Worm (Caenorhabditis elegans): ENCODE data around the gene Y79H2A.2.

Y79H2A.2 gene

ce11 chrIII:12009764-12010163, 20.8 kb downstream of the Y79H2A.2 start:
- no peak for TF ChIP-seq nhr-23 (tag; optimal IDR thresholded peaks at IDR 0.05)
- TF ChIP-seq sma-9 (GFP tag; optimal IDR thresholded peaks at IDR 0.05), result no peak
- no peak for TF ChIP-seq sma-9 (tag; optimal IDR thresholded peaks at IDR 0.05)
- no peak for TF ChIP-seq skn-1 (tag; optimal IDR thresholded peaks at IDR 0.05)
- peak; percentile 74 for TF ChIP-seq nhr-25 (tag; optimal IDR thresholded peaks at IDR 0.05)
- TF ChIP-seq fos-1 (tag; optimal IDR thresholded peaks at IDR 0.05), result no peak
- TF ChIP-seq sma-3 (GFP tag; optimal IDR thresholded peaks at IDR 0.05), result peak; percentile 67
- peak; percentile 94 for TF ChIP-seq crh-2 (tag; optimal IDR thresholded peaks at IDR 0.05)
- no peak for TF ChIP-seq ama-1 (optimal IDR thresholded peaks at IDR 0.05)
- TF ChIP-seq ZK546.5 (tag; optimal IDR thresholded peaks at IDR 0.05), result no peak
- no peak for TF ChIP-seq F13H6.1 (tag; optimal IDR thresholded peaks at IDR 0.05)

ce11 chrIII:12009321-12009720, 21.2 kb downstream of the Y79H2A.2 start:
- TF ChIP-seq blmp-1 (tag; optimal IDR thresholded peaks at IDR 0.05; ENCODE audit: insufficient read depth) (no peak), nhr-10 (tag; optimal IDR thresholded peaks at IDR 0.05) (no peak), elt-1 (tag; optimal IDR thresholded peaks at IDR 0.05) (no peak), alr-1 (tag; optimal IDR thresholded peaks at IDR 0.05) (no peak), peb-1 (tag; optimal IDR thresholded peaks at IDR 0.05) (no peak), nhr-25 (tag; optimal IDR thresholded peaks at IDR 0.05) (no peak), unc-62 (GFP tag; optimal IDR thresholded peaks at IDR 0.05) (no peak), ztf-4 (tag; optimal IDR thresholded peaks at IDR 0.05) (no peak), ztf-1 (GFP tag; conservative IDR thresholded peaks at IDR 0.05) (no peak)

ce11 chrIII:12003264-12003663, 27.3 kb downstream of the Y79H2A.2 start:
- TF ChIP-seq sem-4 (tag; optimal IDR thresholded peaks at IDR 0.05), result peak; percentile 62
- peak; percentile 41 for TF ChIP-seq egl-27 (tag; optimal IDR thresholded peaks at IDR 0.05)
- TF ChIP-seq blmp-1 (tag; optimal IDR thresholded peaks at IDR 0.05; ENCODE audit: insufficient read depth), result peak; percentile 51
- TF ChIP-seq mdl-1 (tag; optimal IDR thresholded peaks at IDR 0.05), result peak in 1 of 2 experiments; percentile 19
- TF ChIP-seq nhr-129 (tag; optimal IDR thresholded peaks at IDR 0.05), result peak; percentile 63
- TF ChIP-seq dmd-4 (tag; optimal IDR thresholded peaks at IDR 0.05), result no peak
- TF ChIP-seq nhr-21 (tag; optimal IDR thresholded peaks at IDR 0.05), result peak; percentile 64
- TF ChIP-seq gmeb-1 (tag; optimal IDR thresholded peaks at IDR 0.05), result peak; percentile 68
- TF ChIP-seq ceh-82 (tag; optimal IDR thresholded peaks at IDR 0.05), result no peak
- peak; percentile 87 for TF ChIP-seq sma-9 (GFP tag; optimal IDR thresholded peaks at IDR 0.05)
- TF ChIP-seq sma-9 (tag; optimal IDR thresholded peaks at IDR 0.05), result no peak
- TF ChIP-seq C34F6.9 (tag; optimal IDR thresholded peaks at IDR 0.05), result peak; percentile 21
- TF ChIP-seq crh-2 (tag; optimal IDR thresholded peaks at IDR 0.05), result peak; percentile 21
- TF ChIP-seq sma-3 (GFP tag; optimal IDR thresholded peaks at IDR 0.05), result peak; percentile 64
- peak in 1 of 2 experiments; percentile 29 for TF ChIP-seq lsy-2 (tag; optimal IDR thresholded peaks at IDR 0.05)
- no peak for TF ChIP-seq nhr-77 (tag; optimal IDR thresholded peaks at IDR 0.05)
- TF ChIP-seq zag-1 (tag; optimal IDR thresholded peaks at IDR 0.05), result no peak
- peak; percentile 42 for TF ChIP-seq nhr-25 (tag; optimal IDR thresholded peaks at IDR 0.05)
- no peak for TF ChIP-seq peb-1 (tag; optimal IDR thresholded peaks at IDR 0.05)
- peak; percentile 74 for TF ChIP-seq fos-1 (tag; optimal IDR thresholded peaks at IDR 0.05)
- TF ChIP-seq F13H6.1 (tag; optimal IDR thresholded peaks at IDR 0.05), result peak; percentile 69
- no peak for TF ChIP-seq skn-1 (tag; optimal IDR thresholded peaks at IDR 0.05)

- no peak for TF ChIP-seq ztf-1 (GFP tag; conservative IDR thresholded peaks at IDR 0.05)
- no peak for TF ChIP-seq nhr-237 (tag; optimal IDR thresholded peaks at IDR 0.05)
- TF ChIP-seq lsy-2 (tag; optimal IDR thresholded peaks at IDR 0.05), result no peak
- no peak for TF ChIP-seq nhr-12 (tag; optimal IDR thresholded peaks at IDR 0.05)
- TF ChIP-seq sem-4 (tag; optimal IDR thresholded peaks at IDR 0.05), result no peak
- TF ChIP-seq ztf-4 (tag; optimal IDR thresholded peaks at IDR 0.05), result no peak
- TF ChIP-seq elt-3 (tag; optimal IDR thresholded peaks at IDR 0.05), result no peak
- TF ChIP-seq fos-1 (tag; optimal IDR thresholded peaks at IDR 0.05), result no peak
- TF ChIP-seq ztf-11 (tag; optimal IDR thresholded peaks at IDR 0.05), result no peak
- TF ChIP-seq F13H6.1 (tag; optimal IDR thresholded peaks at IDR 0.05), result no peak
- no peak for TF ChIP-seq lin-11 (tag; optimal IDR thresholded peaks at IDR 0.05)
- TF ChIP-seq ceh-82 (tag; optimal IDR thresholded peaks at IDR 0.05), result no peak
- TF ChIP-seq aly-2 (tag; optimal IDR thresholded peaks at IDR 0.05), result no peak
- TF ChIP-seq ama-1 (optimal IDR thresholded peaks at IDR 0.05), result no peak
Observed at ce11 chrIII:12002850-12003249, 27.7 kb downstream of the Y79H2A.2 start, which contains the start of gene Y56A3A.33. Gene Y56A3A.33, minus strand, starts transcription at chrIII:12002950.
